Worm (Caenorhabditis elegans): ENCODE data around the gene egl-18.
A peak's percentile ranks its signal among the peaks of the same experiment; 100 is the strongest.

The egl-18 gene

DNA sequence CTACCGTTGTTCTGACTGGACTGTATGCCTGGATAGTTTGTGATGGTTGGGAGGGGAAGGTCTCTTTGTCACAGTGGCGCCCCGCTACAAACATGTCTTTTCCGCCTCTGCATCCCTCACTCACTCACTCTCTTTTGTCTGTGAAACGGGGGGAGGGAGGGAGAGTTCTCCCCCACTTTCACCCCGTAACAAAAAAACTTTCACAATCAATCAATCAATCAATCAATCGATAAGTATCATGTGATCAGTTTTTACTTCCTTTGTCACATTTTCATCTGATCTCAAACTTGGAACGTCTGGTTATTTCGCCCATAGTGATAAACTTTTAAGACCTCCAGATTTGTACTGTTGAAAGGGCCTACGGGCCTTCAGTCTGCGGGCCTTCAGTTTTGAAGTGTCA, 10.5 kb upstream of the egl-18 start:
- TF ChIP-seq ref-2 (tag; optimal IDR thresholded peaks at IDR 0.05) (no peak), K02D7.2 (tag; optimal IDR thresholded peaks at IDR 0.05) (no peak)

DNA sequence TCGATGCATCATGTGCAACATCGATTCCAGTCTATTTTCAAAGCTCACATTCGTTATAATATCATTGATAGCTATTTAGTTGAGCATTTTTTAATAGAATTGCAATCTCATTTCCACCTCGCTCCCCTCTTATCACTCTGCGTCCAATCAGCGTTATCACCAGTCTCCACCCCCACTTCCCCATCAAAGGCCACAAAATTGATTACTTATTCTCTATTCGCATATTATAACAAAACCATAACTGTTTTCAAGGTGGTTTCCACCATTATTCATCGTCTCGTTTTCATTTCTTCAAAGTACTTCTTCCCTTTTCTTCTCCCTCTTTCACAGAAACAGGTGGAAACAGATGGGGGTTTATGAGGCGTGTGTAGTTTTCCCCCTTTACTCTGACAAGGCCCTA, 9.5 kb upstream of the egl-18 start:
- TF ChIP-seq pha-4 (tag; optimal IDR thresholded peaks at IDR 0.05) (no peak), unc-55 (GFP tag; optimal IDR thresholded peaks at IDR 0.05) (no peak), C38D4.7 (GFP tag; optimal IDR thresholded peaks at IDR 0.05) (no peak), sdc-2 (tag; optimal IDR thresholded peaks at IDR 0.05) (no peak), nhr-232 (tag; optimal IDR thresholded peaks at IDR 0.05) (no peak), ceh-34 (tag; optimal IDR thresholded peaks at IDR 0.05) (no peak), T23F11.4 (GFP tag; optimal IDR thresholded peaks at IDR 0.05) (no peak), odd-2 (tag; optimal IDR thresholded peaks at IDR 0.05) (no peak), nhr-11 (tag; optimal IDR thresholded peaks at IDR 0.05) (no peak), ceh-30 (tag; optimal IDR thresholded peaks at IDR 0.05) (no peak), hlh-30 (tag; optimal IDR thresholded peaks at IDR 0.05; ENCODE audit: insufficient read depth) (no peak), ceh-6 (GFP tag; optimal IDR thresholded peaks at IDR 0.05) (no peak), ceh-45 (GFP tag; IDR thresholded peaks at IDR 0.05) (no peak)

DNA sequence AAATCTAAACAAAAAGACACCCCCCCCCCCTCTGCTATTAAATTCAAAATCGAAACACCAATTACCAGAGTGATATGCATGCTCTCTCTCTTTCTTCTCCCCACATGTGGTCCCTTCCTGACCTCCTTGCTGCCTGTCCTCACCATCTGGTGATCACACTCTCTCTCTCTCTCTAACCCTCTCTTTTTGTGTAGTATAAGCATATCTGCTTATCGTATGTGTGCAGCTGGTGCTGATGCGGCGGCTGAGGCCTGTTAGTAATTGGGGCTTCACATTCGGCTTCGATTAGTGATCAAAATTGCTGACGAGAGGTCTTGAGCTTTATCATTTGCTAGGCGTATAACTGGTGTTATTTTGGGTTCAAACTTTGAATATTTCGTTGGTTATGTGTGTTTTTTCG, 7.1 kb upstream of the egl-18 start:
- TF ChIP-seq tbx-2 (tag; optimal IDR thresholded peaks at IDR 0.05): peak; percentile 22
- TF ChIP-seq madf-2 (tag; optimal IDR thresholded peaks at IDR 0.05): no peak
- TF ChIP-seq ceh-31 (tag; optimal IDR thresholded peaks at IDR 0.05): peak; percentile 8
- TF ChIP-seq elt-2 (tag; optimal IDR thresholded peaks at IDR 0.05): no peak
- peak; percentile 8 for TF ChIP-seq unc-42 (tag; optimal IDR thresholded peaks at IDR 0.05)
- peak; percentile 96 for TF ChIP-seq hlh-8 (tag; optimal IDR thresholded peaks at IDR 0.05)

ce11 chrIV:1896145-1896544, 6.0 kb upstream of the egl-18 start:
- peak; percentile 3 for TF ChIP-seq unc-42 (tag; optimal IDR thresholded peaks at IDR 0.05)
- TF ChIP-seq sox-4 (tag; optimal IDR thresholded peaks at IDR 0.05): peak; percentile 3
- TF ChIP-seq ceh-31 (tag; optimal IDR thresholded peaks at IDR 0.05): peak; percentile 15
- TF ChIP-seq ref-2 (tag; optimal IDR thresholded peaks at IDR 0.05): peak; percentile 34
- TF ChIP-seq unc-3 (GFP tag; conservative IDR thresholded peaks at IDR 0.05): no peak
- TF ChIP-seq unc-3 (tag; optimal IDR thresholded peaks at IDR 0.05): no peak
- TF ChIP-seq fkh-6 (tag; optimal IDR thresholded peaks at IDR 0.05): peak; percentile 25
- no peak for TF ChIP-seq tbx-7 (tag; optimal IDR thresholded peaks at IDR 0.05)
- no peak for TF ChIP-seq ama-1 (optimal IDR thresholded peaks at IDR 0.05)
- no peak for TF ChIP-seq hlh-8 (tag; optimal IDR thresholded peaks at IDR 0.05)
- TF ChIP-seq pax-1 (tag; optimal IDR thresholded peaks at IDR 0.05): no peak
- no peak for TF ChIP-seq pag-3 (tag; optimal IDR thresholded peaks at IDR 0.05; ENCODE audit: borderline replicate concordance)
- TF ChIP-seq ceh-14 (tag; optimal IDR thresholded peaks at IDR 0.05): no peak
- no peak for TF ChIP-seq hlh-6 (tag; optimal IDR thresholded peaks at IDR 0.05)
- TF ChIP-seq ceh-6 (GFP tag; optimal IDR thresholded peaks at IDR 0.05): no peak
- no peak for TF ChIP-seq ceh-9 (tag; optimal IDR thresholded peaks at IDR 0.05)

DNA sequence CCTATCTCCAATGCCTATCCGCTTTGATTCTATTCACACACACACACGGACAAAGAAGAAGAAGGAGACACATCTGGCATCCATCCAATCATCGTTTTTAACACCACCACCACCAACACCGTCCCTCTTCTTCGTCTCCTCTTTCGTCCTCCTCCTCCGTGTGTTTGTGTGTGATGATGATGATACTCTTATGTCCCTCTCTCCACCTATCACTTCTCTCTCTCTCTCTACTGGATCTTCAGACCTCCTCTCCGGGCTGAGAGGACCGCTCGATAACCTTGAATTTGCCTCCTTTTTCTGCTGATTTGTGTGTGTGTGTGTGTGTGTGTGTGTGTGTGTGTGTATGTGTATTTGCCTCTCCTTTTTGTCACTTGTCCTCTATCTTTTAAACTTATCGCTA, 1.2 kb upstream of the egl-18 start:
- TF ChIP-seq C08G9.2 (tag; optimal IDR thresholded peaks at IDR 0.05) (peak; percentile 4), che-1 (tag; optimal IDR thresholded peaks at IDR 0.05) (peak; percentile 15), mec-3 (tag; optimal IDR thresholded peaks at IDR 0.05; ENCODE audit: borderline replicate concordance) (no peak), nfya-1 (tag; optimal IDR thresholded peaks at IDR 0.05) (peak; percentile 76), hlh-8 (tag; optimal IDR thresholded peaks at IDR 0.05) (peak; percentile 45), fkh-6 (tag; optimal IDR thresholded peaks at IDR 0.05) (no peak), ref-2 (tag; optimal IDR thresholded peaks at IDR 0.05) (peak; percentile 60), tbx-2 (tag; optimal IDR thresholded peaks at IDR 0.05) (peak; percentile 24)

Measured in whole organism, late embryonic.